Worm (Caenorhabditis elegans) whole organism, mixed stage, embryonic: ENCODE measurements around the gene srh-41.

Experiments
- bed-3 ChIP-seq: fragments of 200-800 bp; sonication (Bioruptor generic); optimal IDR thresholded peaks from 3 replicates; lab custom pipeline; 2018; ENCODE audit warnings: mild to moderate bottlenecking, missing genetic modification characterization, moderate library complexity, missing compliant biosample characterization
- blmp-1 ChIP-seq: fragments of 150-350 bp; optimal IDR thresholded peaks from 2 replicates; lab custom pipeline; 2014; ENCODE audit warnings: missing biosample characterization, missing genetic modification characterization
- ceh-39 ChIP-seq: fragments of 150-350 bp; optimal IDR thresholded peaks from 2 replicates; lab custom pipeline; 2014; ENCODE audit warnings: missing biosample characterization, missing genetic modification characterization
- ceh-43 ChIP-seq: fragments of 200-800 bp; sonication (Bioruptor generic); optimal IDR thresholded peaks from 2 replicates; lab custom pipeline; 2018; ENCODE audit warnings: mild to moderate bottlenecking, missing genetic modification characterization, moderate library complexity, missing compliant biosample characterization
- ces-1 ChIP-seq: fragments of 150-350 bp; optimal IDR thresholded peaks from 2 replicates; lab custom pipeline; 2014; ENCODE audit warnings: missing biosample characterization, missing genetic modification reagents, missing genetic modification characterization
- cnd-1 ChIP-seq: fragments of 200-800 bp; sonication (Bioruptor generic); optimal IDR thresholded peaks from 2 replicates; lab custom pipeline; 2018; ENCODE audit warnings: mild to moderate bottlenecking, missing genetic modification characterization, missing compliant biosample characterization
- drap-1 ChIP-seq: fragments of 200-800 bp; sonication (Bioruptor generic); optimal IDR thresholded peaks from 3 replicates; lab custom pipeline; 2018; ENCODE audit warnings: mild to moderate bottlenecking, missing genetic modification characterization, missing compliant biosample characterization
- elt-1 ChIP-seq: sonication (generic microtip); optimal IDR thresholded peaks from 2 replicates; lab custom pipeline; 2017; ENCODE audit warnings: missing genetic modification characterization, mild to moderate bottlenecking, missing compliant biosample characterization, antibody characterized with exemption, moderate library complexity, borderline replicate concordance; ENCODE audit not compliant: insufficient read depth
- elt-3 ChIP-seq: fragments of 150-350 bp; optimal IDR thresholded peaks from 2 replicates; lab custom pipeline; 2014; ENCODE audit warnings: missing biosample characterization, missing genetic modification characterization
- ham-2 ChIP-seq: fragments of 200-800 bp; sonication (Bioruptor generic); optimal IDR thresholded peaks from 2 replicates; lab custom pipeline; 2018; ENCODE audit warnings: mild to moderate bottlenecking, missing genetic modification characterization, missing compliant biosample characterization
- hlh-1 ChIP-seq: fragments of 150-350 bp; optimal IDR thresholded peaks from 2 replicates; lab custom pipeline; 2014; ENCODE audit warnings: missing biosample characterization, missing genetic modification reagents, missing genetic modification characterization
- lin-13 ChIP-seq: fragments of 150-350 bp; optimal IDR thresholded peaks from 2 replicates; lab custom pipeline; 2014; ENCODE audit warnings: missing biosample characterization, missing genetic modification characterization
- lin-32 ChIP-seq: fragments of 200-800 bp; sonication (Bioruptor generic); optimal IDR thresholded peaks from 2 replicates; lab custom pipeline; 2018; ENCODE audit warnings: mild to moderate bottlenecking, missing genetic modification characterization, missing compliant biosample characterization
- lsy-2 ChIP-seq: fragments of 150-350 bp; optimal IDR thresholded peaks from 2 replicates; lab custom pipeline; 2014; ENCODE audit warnings: missing biosample characterization, missing genetic modification characterization
- mab-5 ChIP-seq: fragments of 150-350 bp; optimal IDR thresholded peaks from 2 replicates; lab custom pipeline; 2014; ENCODE audit warnings: missing biosample characterization, missing genetic modification characterization
- mep-1 ChIP-seq: fragments of 150-350 bp; optimal IDR thresholded peaks from 2 replicates; lab custom pipeline; 2017; ENCODE audit warnings: missing biosample characterization, missing genetic modification reagents, missing genetic modification characterization, inconsistent platforms
- mls-2 ChIP-seq: sonication (generic microtip); optimal IDR thresholded peaks from 2 replicates; lab custom pipeline; 2016; ENCODE audit warnings: mild to moderate bottlenecking, missing genetic modification characterization, moderate library complexity, missing compliant biosample characterization
- nhr-12 ChIP-seq: fragments of 150-350 bp; optimal IDR thresholded peaks from 2 replicates; lab custom pipeline; 2014; ENCODE audit warnings: missing biosample characterization, missing genetic modification characterization
- nhr-2 ChIP-seq: fragments of 150-350 bp; optimal IDR thresholded peaks from 2 replicates; lab custom pipeline; 2014; ENCODE audit warnings: missing biosample characterization, missing genetic modification characterization
- nhr-237 ChIP-seq: fragments of 150-350 bp; optimal IDR thresholded peaks from 2 replicates; lab custom pipeline; 2014; ENCODE audit warnings: missing biosample characterization, missing genetic modification characterization
- nhr-28 ChIP-seq: fragments of 150-350 bp; optimal IDR thresholded peaks from 2 replicates; lab custom pipeline; 2014; ENCODE audit warnings: missing biosample characterization, missing genetic modification characterization
- nhr-76 ChIP-seq: sonication (generic microtip); optimal IDR thresholded peaks from 2 replicates; lab custom pipeline; 2017; ENCODE audit warnings: missing biosample characterization, missing genetic modification characterization
- pha-4 ChIP-seq: fragments of 150-350 bp; optimal IDR thresholded peaks from 2 replicates; lab custom pipeline; 2018; ENCODE audit warnings: missing biosample characterization, missing genetic modification reagents, missing genetic modification characterization
- sem-2 ChIP-seq: fragments of 200-800 bp; sonication (Bioruptor generic); optimal IDR thresholded peaks from 2 replicates; lab custom pipeline; 2018; ENCODE audit warnings: mild to moderate bottlenecking, missing genetic modification characterization, missing compliant biosample characterization
- snpc-4 ChIP-seq: fragments of 150-350 bp; optimal IDR thresholded peaks from 2 replicates; lab custom pipeline; 2014; ENCODE audit warnings: missing biosample characterization, missing genetic modification characterization
- tbx-8 ChIP-seq: fragments of 200-800 bp; sonication (Bioruptor generic); optimal IDR thresholded peaks from 2 replicates; lab custom pipeline; 2018; ENCODE audit warnings: mild to moderate bottlenecking, missing genetic modification characterization, moderate library complexity, missing compliant biosample characterization
- unc-120 ChIP-seq: sonication (generic microtip); optimal IDR thresholded peaks from 2 replicates; lab custom pipeline; 2017; ENCODE audit warnings: missing genetic modification characterization, missing compliant biosample characterization; ENCODE audit not compliant: poor library complexity, severe bottlenecking
- unc-39 ChIP-seq: fragments of 150-350 bp; optimal IDR thresholded peaks from 2 replicates; lab custom pipeline; 2014; ENCODE audit warnings: missing biosample characterization, missing genetic modification characterization
- unc-62 ChIP-seq: fragments of 150-350 bp; optimal IDR thresholded peaks from 2 replicates; lab custom pipeline; 2014; ENCODE audit warnings: missing biosample characterization, missing genetic modification reagents, missing genetic modification characterization
- zip-8 ChIP-seq: fragments of 150-350 bp; optimal IDR thresholded peaks from 2 replicates; lab custom pipeline; 2014; ENCODE audit warnings: missing biosample characterization, missing genetic modification characterization
- ztf-11 ChIP-seq: fragments of 150-350 bp; optimal IDR thresholded peaks from 2 replicates; lab custom pipeline; 2014; ENCODE audit warnings: missing biosample characterization, missing genetic modification characterization

Gene srh-41

DNA sequence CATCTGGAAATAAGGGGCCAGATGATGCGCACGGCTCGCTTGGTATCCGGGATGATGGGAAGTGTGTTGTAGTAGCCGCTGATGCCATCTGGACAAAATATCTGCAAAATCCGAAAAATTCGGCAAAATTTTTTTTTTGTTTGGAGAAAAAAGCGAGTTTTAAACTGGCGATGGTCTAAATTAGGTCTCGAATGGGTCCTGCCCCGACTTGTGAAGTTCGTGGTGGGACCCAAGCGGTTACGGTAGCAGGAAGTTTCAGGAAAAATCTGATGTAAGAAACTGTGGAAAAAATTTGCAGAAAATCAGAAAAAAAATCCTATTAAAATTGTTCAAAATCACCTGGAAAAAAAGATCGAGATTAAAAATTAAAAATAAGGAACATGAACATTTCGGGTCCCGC, 43.7 kb downstream of the srh-41 start, which contains the start of gene jmjd-2:
Gene jmjd-2 (minus strand): TSS at position 101 of the 400 bp plus-strand sequence.
- TF ChIP-seq nhr-28 (tag; lab: Kevin White, UChicago) (no peak), nhr-237 (no peak), nhr-12 (no peak), tbx-8 (GFP tag; lab: Kevin White, UChicago) (no peak), mab-5 (tag; lab: Kevin White, UChicago) (no peak), bed-3 (no peak)

ce11 chrII:14242259-14242658, 44.9 kb downstream of the srh-41 start:
- no peak for TF ChIP-seq ceh-39 (tag; lab: Kevin White, UChicago)
- TF ChIP-seq lsy-2 (tag; lab: Kevin White, UChicago) = peak; percentile 29
- no peak for TF ChIP-seq mls-2 (tag; lab: Kevin White, UChicago)
- TF ChIP-seq unc-62 (GFP tag; lab: Kevin White, UChicago) = no peak
- TF ChIP-seq tbx-8 (GFP tag; lab: Kevin White, UChicago) = no peak

ce11 chrII:14239924-14240323, 47.3 kb downstream of the srh-41 start:
- no peak for TF ChIP-seq mab-5 (tag; lab: Kevin White, UChicago)
- TF ChIP-seq nhr-2 = no peak
- no peak for TF ChIP-seq drap-1 (GFP tag; lab: Kevin White, UChicago)
- TF ChIP-seq lin-32 = no peak
- no peak for TF ChIP-seq unc-62 (GFP tag; lab: Kevin White, UChicago)
- TF ChIP-seq nhr-76 (tag; lab: Kevin White, UChicago) = no peak
- no peak for TF ChIP-seq lsy-2 (tag; lab: Kevin White, UChicago)
- TF ChIP-seq unc-120 (tag; lab: Kevin White, UChicago) = no peak
- TF ChIP-seq tbx-8 (GFP tag; lab: Kevin White, UChicago) = no peak
- TF ChIP-seq nhr-12 = no peak
- TF ChIP-seq, all 35 proteins: peak for 0

- TF ChIP-seq ztf-11 (no peak), ham-2 (GFP tag; lab: Kevin White, UChicago) (peak; percentile 13), elt-3 (no peak), unc-120 (tag; lab: Kevin White, UChicago) (no peak), nhr-28 (tag; lab: Kevin White, UChicago) (no peak), lsy-2 (tag; lab: Kevin White, UChicago) (no peak)
These were observed 49.9 kb downstream of the srh-41 start for ce11 chrII:14237245-14237806.

DNA sequence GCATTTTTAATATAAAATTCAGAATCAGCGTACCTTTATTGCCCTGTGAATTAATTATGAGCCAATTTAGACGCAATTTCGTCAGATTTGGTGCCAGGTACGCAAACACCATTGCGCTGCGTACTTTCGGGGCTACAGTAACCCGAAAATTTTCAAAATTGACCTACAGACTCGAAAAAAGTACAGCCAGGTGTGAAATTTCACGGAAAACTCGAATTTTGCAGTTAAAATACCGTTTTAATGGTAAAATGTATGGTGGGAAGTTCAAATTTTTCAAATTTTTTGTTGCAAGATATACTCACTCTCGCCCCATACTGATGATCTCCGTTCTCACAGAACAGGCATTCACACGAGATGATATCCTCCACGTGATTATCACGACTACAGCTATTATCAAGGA, 50.6 kb downstream of the srh-41 start:
- TF ChIP-seq drap-1 (GFP tag; lab: Kevin White, UChicago) = no peak
- TF ChIP-seq elt-1 (tag; lab: Kevin White, UChicago) = no peak
- no peak for TF ChIP-seq ztf-11
- no peak for TF ChIP-seq sem-2
- no peak for TF ChIP-seq nhr-2
- TF ChIP-seq pha-4 (tag; lab: Kevin White, UChicago) = no peak
- TF ChIP-seq ces-1 (GFP tag; lab: Kevin White, UChicago) = no peak
- TF ChIP-seq cnd-1 (tag; lab: Kevin White, UChicago) = no peak
- no peak for TF ChIP-seq zip-8 (tag; lab: Kevin White, UChicago)
- TF ChIP-seq snpc-4 (tag; lab: Kevin White, UChicago) = no peak
- TF ChIP-seq lin-13 (tag; lab: Kevin White, UChicago) = no peak
- TF ChIP-seq blmp-1 (tag; lab: Kevin White, UChicago) = no peak
- no peak for TF ChIP-seq hlh-1
- no peak for TF ChIP-seq ceh-43
- TF ChIP-seq mep-1 = no peak
- TF ChIP-seq nhr-28 (tag; lab: Kevin White, UChicago) = no peak
- TF ChIP-seq unc-39 (tag; lab: Kevin White, UChicago) = no peak
- TF ChIP-seq nhr-237 = no peak
